Fruit fly (Drosophila melanogaster) whole organism, wandering third instar larva: ENCODE data around the gene Esp.

Experiments
- Mio ChIP-seq: sonication (Bioruptor generic); optimal IDR thresholded peaks from 2 replicates; lab custom pipeline; 2016; ENCODE audit warnings: missing biosample characterization, missing genetic modification characterization
- OdsH ChIP-seq: fragments of 200-800 bp; sonication (Bioruptor generic); optimal IDR thresholded peaks from 2 replicates; lab custom pipeline; 2016; ENCODE audit warnings: missing biosample characterization, mild to moderate bottlenecking, missing genetic modification characterization
- pan ChIP-seq: fragments of >200 bp; optimal IDR thresholded peaks from 2 replicates; lab custom pipeline; 2017

DNA sequence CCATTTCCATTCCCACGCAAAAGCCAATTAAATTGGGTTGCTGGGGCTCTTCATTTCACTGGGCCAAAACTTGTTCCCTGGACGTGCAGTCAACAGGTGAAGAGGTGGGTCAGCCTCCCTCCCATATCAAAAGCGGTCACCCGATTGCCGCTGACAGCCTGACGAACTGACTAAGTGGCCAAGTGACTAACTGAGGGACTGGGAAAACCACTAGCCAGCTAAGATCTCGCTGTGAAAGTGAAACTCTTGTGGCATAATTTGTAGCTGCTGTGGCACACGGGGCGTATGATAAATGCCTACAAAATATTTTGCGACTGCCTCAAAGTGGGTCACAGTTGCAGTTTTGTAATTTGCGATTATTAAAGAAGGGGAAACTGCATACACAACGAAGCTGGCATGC is 46.7 kb downstream of the Esp start:
- TF ChIP-seq OdsH (no peak), pan (lab: Kevin White, UChicago) (no peak), Mio (GFP tag; lab: Kevin White, UChicago) (no peak)
